Worm (Caenorhabditis elegans): ENCODE measurements around the gene pax-1.

ce11 chrV:8269878-8270277, 45.1 kb downstream of the pax-1 start:
- TF ChIP-seq ceh-91 (GFP tag; IDR thresholded peaks at IDR 0.05) (no peak), lin-40 (tag; optimal IDR thresholded peaks at IDR 0.05) (no peak), Y53G8AR.9 (GFP tag; conservative IDR thresholded peaks at IDR 0.05) (no peak), ama-1 (optimal IDR thresholded peaks at IDR 0.05) (no peak), ama-1 (GFP tag; optimal IDR thresholded peaks at IDR 0.05) (no peak), F39B2.1 (GFP tag; IDR thresholded peaks at IDR 0.05) (no peak), unc-62 (GFP tag; optimal IDR thresholded peaks at IDR 0.05) (no peak), let-526 (GFP tag; IDR thresholded peaks at IDR 0.05) (no peak)
